Fruit fly (Drosophila melanogaster): ENCODE results near the gene Boh1.

Boh1 gene

DNA sequence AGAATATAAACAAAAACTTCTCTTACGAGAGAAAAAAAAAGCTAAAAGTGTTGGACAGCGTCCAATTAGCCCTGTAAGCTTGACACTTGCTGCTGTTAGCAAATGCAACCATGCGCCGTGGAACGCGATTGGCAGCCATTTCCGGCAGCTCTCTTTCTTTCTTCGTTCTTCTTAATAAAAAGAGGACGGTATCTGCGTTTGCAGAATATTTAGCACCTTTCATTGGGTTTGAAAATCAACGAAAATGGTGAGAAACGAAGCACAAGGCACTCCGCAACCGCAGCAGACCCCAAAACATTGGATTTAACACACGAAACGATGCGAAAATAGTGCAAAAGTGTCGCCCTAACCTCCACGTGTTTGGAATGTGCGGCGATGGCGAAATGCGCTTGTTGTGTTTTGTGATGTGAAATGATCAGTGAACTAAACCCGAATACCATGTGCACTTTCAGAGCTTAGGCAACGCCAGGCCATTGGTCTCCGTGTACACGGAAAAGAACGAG is 3.5 kb upstream of the Boh1 start, which contains the start of gene RpL4:
TSS of gene RpL4 (plus strand) at position 149 of the 503 bp plus-strand sequence.
- TF ChIP-seq tj (GFP tag; optimal IDR thresholded peaks at IDR 0.05) (peak; percentile 80), CG33017 (tag; optimal IDR thresholded peaks at IDR 0.05) (peak; percentile 84), cnc (optimal IDR thresholded peaks at IDR 0.05) (no peak), CG5204 (GFP tag; optimal IDR thresholded peaks at IDR 0.05) (peak; percentile 84), CG1620 (GFP tag; optimal IDR thresholded peaks at IDR 0.05) (peak; percentile 91), Clk (GFP tag; optimal IDR thresholded peaks at IDR 0.05) (peak; percentile 46), bab1 (GFP tag; optimal IDR thresholded peaks at IDR 0.05) (peak; percentile 64), CG7045 (GFP tag; optimal IDR thresholded peaks at IDR 0.05) (peak; percentile 89), cic (GFP tag; optimal IDR thresholded peaks at IDR 0.05) (peak; percentile 72), toe (GFP tag; optimal IDR thresholded peaks at IDR 0.05) (peak; percentile 82), Crg-1 (GFP tag; optimal IDR thresholded peaks at IDR 0.05) (peak; percentile 92), CG12768 (GFP tag; optimal IDR thresholded peaks at IDR 0.05) (peak; percentile 85), CG14711 (tag; optimal IDR thresholded peaks at IDR 0.05) (peak; percentile 59), kay (GFP tag; ENCODE audit: borderline replicate concordance) (no peak), pad (GFP tag; optimal IDR thresholded peaks at IDR 0.05) (peak; percentile 75), Hr96 (GFP tag; optimal IDR thresholded peaks at IDR 0.05) (peak; percentile 91), ovo (GFP tag; optimal IDR thresholded peaks at IDR 0.05) (peak; percentile 83), CG7101 (tag; optimal IDR thresholded peaks at IDR 0.05) (peak; percentile 92), Mnt (GFP tag; optimal IDR thresholded peaks at IDR 0.05) (peak; percentile 93), CG11617 (GFP tag; optimal IDR thresholded peaks at IDR 0.05) (peak; percentile 95)

DNA sequence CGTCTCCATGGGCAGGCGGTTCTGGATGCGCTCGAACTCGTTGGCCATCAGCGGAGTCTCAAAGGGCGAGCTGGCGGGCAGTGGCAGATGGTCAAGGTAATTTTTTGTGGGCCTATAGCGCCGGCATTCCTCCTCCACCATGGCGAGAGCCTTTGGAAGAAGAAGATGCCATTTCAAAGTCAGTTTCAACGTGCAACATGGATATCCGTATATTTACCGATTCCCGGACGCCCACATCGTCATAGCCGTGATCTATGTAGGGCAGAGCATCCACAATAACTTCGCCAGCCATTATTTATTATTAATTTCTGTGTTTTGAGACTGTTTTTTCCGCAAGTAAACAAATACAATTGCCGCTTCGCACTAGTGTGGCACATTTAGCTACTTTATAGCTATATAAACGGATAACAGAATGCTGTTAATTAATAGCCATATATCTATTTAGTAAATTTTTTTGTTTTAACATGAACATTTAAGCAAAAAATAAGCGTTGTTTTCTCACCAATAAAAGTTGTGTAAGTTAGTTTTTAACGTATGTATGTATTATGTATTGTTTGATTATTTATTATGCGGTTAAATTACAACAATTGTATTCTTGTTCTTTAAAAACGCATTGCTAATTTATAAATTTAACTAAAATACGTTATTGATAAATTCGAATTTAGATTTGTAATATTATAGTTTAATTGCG is 2.9 kb upstream of the Boh1 start, which contains the start of gene BCAS2:
TSS of gene BCAS2 (minus strand) at position 375 of the 691 bp plus-strand sequence.
- TF ChIP-seq Clk (GFP tag; optimal IDR thresholded peaks at IDR 0.05) (no peak), CG12768 (GFP tag; optimal IDR thresholded peaks at IDR 0.05) (no peak), bab1 (GFP tag; optimal IDR thresholded peaks at IDR 0.05) (no peak), tj (GFP tag; optimal IDR thresholded peaks at IDR 0.05) (no peak), ovo (GFP tag; optimal IDR thresholded peaks at IDR 0.05) (no peak), toe (GFP tag; optimal IDR thresholded peaks at IDR 0.05) (no peak), cic (GFP tag; optimal IDR thresholded peaks at IDR 0.05) (no peak), cnc (optimal IDR thresholded peaks at IDR 0.05) (no peak)

DNA sequence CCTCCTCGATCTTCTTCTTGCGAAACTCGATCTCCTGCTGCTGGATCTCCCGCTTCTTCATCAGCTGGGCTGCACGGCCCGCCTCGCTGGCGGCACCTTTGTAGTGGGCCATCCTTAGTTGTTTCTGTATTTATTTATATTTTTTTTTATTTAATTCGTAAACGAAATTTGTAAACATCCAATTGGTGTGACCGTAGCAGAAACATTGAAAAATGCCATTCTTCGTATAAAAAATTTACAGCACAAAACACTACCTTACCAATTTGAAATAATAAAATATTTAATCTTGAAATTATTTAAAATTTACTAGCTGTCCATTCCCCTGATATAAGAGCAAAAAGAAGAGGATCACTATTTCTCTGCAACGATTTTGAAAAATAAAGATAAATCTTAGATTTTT is 1.6 kb upstream of the Boh1 start, which contains the start of gene CG12259:
TSS of gene CG12259 (minus strand) at position 207 of the 400 bp plus-strand sequence.
- TF ChIP-seq CG1620 (GFP tag; optimal IDR thresholded peaks at IDR 0.05) (no peak), ovo (GFP tag; optimal IDR thresholded peaks at IDR 0.05) (no peak), CG11617 (GFP tag; optimal IDR thresholded peaks at IDR 0.05) (no peak), kay (GFP tag; ENCODE audit: borderline replicate concordance) (no peak), CG7101 (tag; optimal IDR thresholded peaks at IDR 0.05) (no peak), Hr96 (GFP tag; optimal IDR thresholded peaks at IDR 0.05) (no peak), Mnt (GFP tag; optimal IDR thresholded peaks at IDR 0.05) (no peak), cnc (optimal IDR thresholded peaks at IDR 0.05) (no peak), CG33017 (tag; optimal IDR thresholded peaks at IDR 0.05) (no peak), bab1 (GFP tag; optimal IDR thresholded peaks at IDR 0.05) (no peak), cic (GFP tag; optimal IDR thresholded peaks at IDR 0.05) (no peak), Clk (GFP tag; optimal IDR thresholded peaks at IDR 0.05) (no peak), Crg-1 (GFP tag; optimal IDR thresholded peaks at IDR 0.05) (no peak)

DNA sequence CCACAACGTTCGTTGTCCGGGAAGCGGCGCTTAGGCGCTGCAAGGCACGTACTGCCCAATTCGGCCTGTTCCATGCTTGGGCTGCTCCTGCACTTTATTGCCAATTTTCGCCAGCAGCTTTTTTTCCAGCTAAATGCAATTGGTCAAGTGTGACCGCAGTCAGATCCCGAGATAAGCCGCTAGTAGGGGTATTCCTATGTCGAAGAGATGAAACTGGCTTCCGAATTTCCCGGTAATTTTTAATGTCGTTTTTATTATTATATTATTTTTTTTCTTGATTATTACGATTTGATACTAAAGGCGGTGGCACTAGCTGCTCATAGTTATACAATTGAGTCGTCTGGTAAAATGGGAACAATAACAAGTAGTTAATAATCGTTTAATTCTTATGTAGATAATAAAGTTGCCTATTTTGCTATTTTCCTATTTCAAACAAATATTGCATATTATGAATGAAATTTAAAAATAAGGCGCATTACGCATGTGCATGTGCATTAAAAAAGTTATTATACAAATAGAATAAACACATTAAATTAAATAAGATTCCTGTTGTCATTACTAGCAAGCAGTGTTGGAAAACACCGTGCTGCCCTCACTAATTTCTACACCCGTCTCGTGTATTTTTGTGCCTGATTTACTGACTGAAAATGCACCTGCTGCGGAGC is 2.8 kb downstream of the Boh1 start, which contains the start of the genes CG5003 and mRpS22:
TSS of gene CG5003 (minus strand) at position 162 of the 665 bp plus-strand sequence.
TSS of gene mRpS22 (plus strand) at position 554 of the 665 bp plus-strand sequence.
- TF ChIP-seq Mnt (GFP tag; optimal IDR thresholded peaks at IDR 0.05) (peak; percentile 37), kay (GFP tag; ENCODE audit: borderline replicate concordance) (no peak), CG1620 (GFP tag; optimal IDR thresholded peaks at IDR 0.05) (peak; percentile 76), CG12768 (GFP tag; optimal IDR thresholded peaks at IDR 0.05) (peak; percentile 70), CG7045 (GFP tag; optimal IDR thresholded peaks at IDR 0.05) (peak; percentile 68), CG11617 (GFP tag; optimal IDR thresholded peaks at IDR 0.05) (peak; percentile 78), Clk (GFP tag; optimal IDR thresholded peaks at IDR 0.05) (peak; percentile 51), Hr96 (GFP tag; optimal IDR thresholded peaks at IDR 0.05) (peak; percentile 28), tj (GFP tag; optimal IDR thresholded peaks at IDR 0.05) (peak; percentile 52), CG7101 (tag; optimal IDR thresholded peaks at IDR 0.05) (peak; percentile 65), cnc (optimal IDR thresholded peaks at IDR 0.05) (no peak), ovo (GFP tag; optimal IDR thresholded peaks at IDR 0.05) (peak; percentile 45), bab1 (GFP tag; optimal IDR thresholded peaks at IDR 0.05) (no peak), CG5204 (GFP tag; optimal IDR thresholded peaks at IDR 0.05) (no peak), toe (GFP tag; optimal IDR thresholded peaks at IDR 0.05) (peak; percentile 77), cic (GFP tag; optimal IDR thresholded peaks at IDR 0.05) (no peak), CG33017 (tag; optimal IDR thresholded peaks at IDR 0.05) (peak; percentile 45), CG14711 (tag; optimal IDR thresholded peaks at IDR 0.05) (peak; percentile 44), Crg-1 (GFP tag; optimal IDR thresholded peaks at IDR 0.05) (peak; percentile 68), pad (GFP tag; optimal IDR thresholded peaks at IDR 0.05) (peak; percentile 64)

DNA sequence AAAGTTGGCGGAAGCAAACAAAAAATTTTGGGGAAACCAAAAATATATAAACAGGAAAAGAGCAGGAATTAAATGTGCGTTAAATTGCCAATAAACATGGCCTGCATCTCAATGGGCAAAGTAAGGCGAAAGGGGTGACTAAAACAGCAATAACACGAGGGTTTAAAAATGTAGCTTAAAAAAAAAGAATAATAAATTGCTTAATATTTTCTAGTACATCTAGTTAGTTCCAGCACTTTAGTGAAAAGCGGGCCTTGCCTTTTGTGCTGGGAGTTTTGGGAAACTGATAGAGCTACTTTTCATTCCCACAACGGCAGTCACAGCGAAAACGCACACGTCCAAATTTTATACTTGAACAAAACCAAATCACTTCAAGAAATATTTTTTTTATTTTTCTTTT is 7.1 kb downstream of the Boh1 start, which contains the start of gene mil:
TSS of gene mil (plus strand) at position 301 of the 400 bp plus-strand sequence.
- no peak for TF ChIP-seq cic (GFP tag; optimal IDR thresholded peaks at IDR 0.05)
- no peak for TF ChIP-seq bab1 (GFP tag; optimal IDR thresholded peaks at IDR 0.05)
